Worm (Caenorhabditis elegans) whole organism, L4 larva: ENCODE measurements around the gene ZK688.11.

Experiments used
- F44E2.7 ChIP-seq: fragments of 200-800 bp; sonication (Bioruptor generic); IDR thresholded peaks from 2 replicates; pipeline ENCODE4 v2.1.2; 2022; ENCODE audit warnings: missing genetic modification characterization, missing compliant biosample characterization
- F49E8.2 ChIP-seq: sonication (generic microtip); optimal IDR thresholded peaks from 2 replicates; lab custom pipeline; 2016; ENCODE audit warnings: missing compliant biosample characterization, mild to moderate bottlenecking, missing genetic modification characterization, borderline replicate concordance
- R02D3.7 ChIP-seq: fragments of 150-350 bp; sonication (generic microtip); optimal IDR thresholded peaks from 3 replicates; lab custom pipeline; 2014; ENCODE audit warnings: missing biosample characterization, missing genetic modification characterization
- T20F7.1 ChIP-seq: fragments of 200-800 bp; sonication (Bioruptor generic); optimal IDR thresholded peaks from 2 replicates; lab custom pipeline; 2018; ENCODE audit warnings: mild to moderate bottlenecking, missing genetic modification characterization, missing compliant biosample characterization
- T26A8.4 ChIP-seq: fragments of 200-800 bp; sonication (Bioruptor generic); IDR thresholded peaks from 2 replicates; pipeline ENCODE4 v1.3.6; 2022; ENCODE audit warnings: missing genetic modification characterization, missing compliant biosample characterization
- Y48G9A.11 ChIP-seq: fragments of 200-800 bp; sonication (Bioruptor generic); IDR thresholded peaks from 2 replicates; pipeline ENCODE4 v1.3.6; 2022; ENCODE audit warnings: missing genetic modification reagents, missing genetic modification characterization, missing compliant biosample characterization
- Y75B8A.6 ChIP-seq: fragments of 200-800 bp; sonication (Bioruptor generic); IDR thresholded peaks from 2 replicates; pipeline ENCODE4 v1.3.6; 2022; ENCODE audit warnings: missing genetic modification reagents, missing genetic modification characterization, missing compliant biosample characterization
- ZK337.2 ChIP-seq: fragments of 200-800 bp; sonication (Bioruptor generic); IDR thresholded peaks from 2 replicates; pipeline ENCODE4 v1.3.6; 2022; ENCODE audit warnings: missing genetic modification reagents, missing genetic modification characterization, missing compliant biosample characterization
- aha-1 ChIP-seq: fragments of 150-350 bp; peaks from one replicate; lab custom pipeline; 2014; ENCODE audit warnings: missing biosample characterization, missing genetic modification characterization
- attf-4 ChIP-seq: sonication (generic microtip); optimal IDR thresholded peaks from 3 replicates; lab custom pipeline; 2017; ENCODE audit warnings: missing biosample characterization, missing genetic modification characterization
- ceh-28 ChIP-seq: fragments of 150-350 bp; optimal IDR thresholded peaks from 2 replicates; lab custom pipeline; 2014; ENCODE audit warnings: missing biosample characterization, missing genetic modification reagents, missing genetic modification characterization
- ceh-32 ChIP-seq: sonication (generic microtip); optimal IDR thresholded peaks from 2 replicates; lab custom pipeline; 2016; ENCODE audit warnings: mild to moderate bottlenecking, missing genetic modification characterization, missing compliant biosample characterization; ENCODE audit not compliant: poor library complexity
- ceh-82 ChIP-seq: sonication (generic microtip); optimal IDR thresholded peaks from 2 replicates; lab custom pipeline; 2017; ENCODE audit warnings: missing biosample characterization, missing genetic modification characterization
- ces-1 ChIP-seq: fragments of 150-350 bp; sonication (generic microtip); optimal IDR thresholded peaks from 4 replicates; lab custom pipeline; 2014; ENCODE audit warnings: missing biosample characterization, missing genetic modification reagents, missing genetic modification characterization
- cey-2 ChIP-seq: sonication (generic microtip); optimal IDR thresholded peaks from 3 replicates; lab custom pipeline; 2017; ENCODE audit warnings: missing genetic modification characterization, mild to moderate bottlenecking, missing compliant biosample characterization, antibody characterized with exemption, borderline replicate concordance; ENCODE audit not compliant: insufficient read depth
- ctbp-1 ChIP-seq: fragments of 200-800 bp; sonication (Bioruptor generic); IDR thresholded peaks from 2 replicates; pipeline ENCODE4 v1.3.6; 2022; ENCODE audit warnings: missing genetic modification reagents, missing genetic modification characterization, missing compliant biosample characterization
- daf-16 ChIP-seq, 3 experiments: sonication (generic microtip); optimal IDR thresholded peaks; 2 replicates each; lab custom pipeline; 2016 to 2017; ENCODE audit warnings: missing genetic modification characterization in 3 of 3, missing genetic modification reagents in 3 of 3, mild to moderate bottlenecking in 2 of 3, missing compliant biosample characterization in 2 of 3, missing biosample characterization in 1 of 3, moderate library complexity in 1 of 3
- dmd-9 ChIP-seq: fragments of 200-800 bp; sonication (Bioruptor generic); IDR thresholded peaks from 2 replicates; pipeline ENCODE4 v1.3.6; 2022; ENCODE audit warnings: missing genetic modification reagents, missing genetic modification characterization, missing compliant biosample characterization
- dve-1 ChIP-seq: sonication (generic microtip); optimal IDR thresholded peaks from 2 replicates; lab custom pipeline; 2017; ENCODE audit warnings: antibody characterized with exemption, mild to moderate bottlenecking, missing genetic modification characterization, missing compliant biosample characterization; ENCODE audit not compliant: insufficient read depth
- egl-43 ChIP-seq: fragments of 200-800 bp; sonication (Bioruptor generic); IDR thresholded peaks from 2 replicates; pipeline ENCODE4 v1.3.6; 2022; ENCODE audit warnings: missing genetic modification reagents, missing genetic modification characterization, missing compliant biosample characterization
- gei-8 ChIP-seq: fragments of 200-800 bp; sonication (Bioruptor generic); optimal IDR thresholded peaks from 2 replicates; lab custom pipeline; 2018; ENCODE audit warnings: mild to moderate bottlenecking, missing genetic modification characterization, missing compliant biosample characterization
- hif-1 ChIP-seq, 2 experiments: sonication (generic microtip); optimal IDR thresholded peaks; 2 replicates each; lab custom pipeline; 2016 to 2017; ENCODE audit warnings: missing compliant biosample characterization in 2 of 2, missing genetic modification characterization in 2 of 2, missing genetic modification reagents in 2 of 2, missing genotype in 2 of 2, mild to moderate bottlenecking in 1 of 2
- jun-1 ChIP-seq: fragments of 150-350 bp; optimal IDR thresholded peaks from 2 replicates; lab custom pipeline; 2014; ENCODE audit warnings: missing biosample characterization, missing genetic modification reagents, missing genetic modification characterization
- lin-1 ChIP-seq: fragments of 200-800 bp; sonication (Bioruptor generic); IDR thresholded peaks from 2 replicates; pipeline ENCODE4 v1.3.6; 2022; ENCODE audit warnings: missing genetic modification reagents, missing genetic modification characterization, missing compliant biosample characterization
- lin-13 ChIP-seq: fragments of 150-350 bp; optimal IDR thresholded peaks from 2 replicates; lab custom pipeline; 2014; ENCODE audit warnings: missing biosample characterization, missing genetic modification reagents, missing genetic modification characterization
- lin-15B ChIP-seq: fragments of 150-350 bp; sonication (generic microtip); optimal IDR thresholded peaks from 3 replicates; lab custom pipeline; 2014; ENCODE audit warnings: missing biosample characterization, missing genetic modification characterization
- lir-3 ChIP-seq: sonication (generic microtip); optimal IDR thresholded peaks from 2 replicates; lab custom pipeline; 2016; ENCODE audit warnings: mild to moderate bottlenecking, missing genetic modification characterization, missing compliant biosample characterization
- mdl-1 ChIP-seq, 2 experiments: fragments of 150-350 bp in 1 of 2; sonication (generic microtip) in 1 of 2; optimal IDR thresholded peaks; 2 replicates each; lab custom pipeline; 2014 to 2017; ENCODE audit warnings: missing biosample characterization in 2 of 2, missing genetic modification characterization in 2 of 2
- mes-2 ChIP-seq: sonication (generic microtip); optimal IDR thresholded peaks from 2 replicates; lab custom pipeline; 2016; ENCODE audit warnings: missing genotype, mild to moderate bottlenecking, missing genetic modification characterization, missing compliant biosample characterization; ENCODE audit not compliant: poor library complexity, severe bottlenecking
- mxl-3 ChIP-seq: fragments of 200-800 bp; sonication (Bioruptor generic); optimal IDR thresholded peaks from 2 replicates; lab custom pipeline; 2018; ENCODE audit warnings: mild to moderate bottlenecking, missing genetic modification characterization, missing compliant biosample characterization
- nhr-10 ChIP-seq: fragments of 150-350 bp; optimal IDR thresholded peaks from 2 replicates; lab custom pipeline; 2014; ENCODE audit warnings: missing biosample characterization, missing genetic modification characterization
- nhr-237 ChIP-seq: sonication (generic microtip); optimal IDR thresholded peaks from 2 replicates; lab custom pipeline; 2017; ENCODE audit warnings: missing biosample characterization, missing genetic modification characterization
- nhr-25 ChIP-seq: sonication (generic microtip); optimal IDR thresholded peaks from 2 replicates; lab custom pipeline; 2017; ENCODE audit warnings: missing genetic modification characterization, mild to moderate bottlenecking, missing compliant biosample characterization, antibody characterized with exemption, moderate library complexity, borderline replicate concordance; ENCODE audit not compliant: insufficient read depth
- nhr-28 ChIP-seq: fragments of 150-350 bp; optimal IDR thresholded peaks from 2 replicates; lab custom pipeline; 2014; ENCODE audit warnings: missing biosample characterization, missing genetic modification characterization
- nhr-41 ChIP-seq: fragments of 200-800 bp; sonication (Bioruptor generic); IDR thresholded peaks from 2 replicates; pipeline ENCODE4 v1.3.6; 2022; ENCODE audit warnings: missing genetic modification reagents, missing genetic modification characterization, missing compliant biosample characterization
- nhr-42 ChIP-seq: fragments of 200-800 bp; sonication (Bioruptor generic); IDR thresholded peaks from 2 replicates; pipeline ENCODE4 v1.3.6; 2022; ENCODE audit warnings: missing genetic modification characterization, missing compliant biosample characterization
- nhr-77 ChIP-seq: fragments of 150-350 bp; optimal IDR thresholded peaks from 2 replicates; lab custom pipeline; 2014; ENCODE audit warnings: missing biosample characterization, missing genetic modification characterization
- pqm-1 ChIP-seq: sonication (generic microtip); optimal IDR thresholded peaks from 2 replicates; lab custom pipeline; 2017; ENCODE audit warnings: missing biosample characterization, missing genetic modification characterization
- rbr-2 ChIP-seq: sonication (generic microtip); optimal IDR thresholded peaks from 2 replicates; lab custom pipeline; 2016; ENCODE audit warnings: missing genotype, missing genetic modification characterization, missing compliant biosample characterization
- saeg-2 ChIP-seq: fragments of 200-800 bp; sonication (Bioruptor generic); IDR thresholded peaks from 2 replicates; pipeline ENCODE4 v1.3.6; 2022; ENCODE audit warnings: missing genetic modification reagents, missing genetic modification characterization, missing compliant biosample characterization
- sdz-12 ChIP-seq: fragments of 200-800 bp; sonication (Bioruptor generic); optimal IDR thresholded peaks from 2 replicates; lab custom pipeline; 2018; ENCODE audit warnings: mild to moderate bottlenecking, missing genetic modification characterization, missing compliant biosample characterization
- set-16 ChIP-seq: fragments of 200-800 bp; sonication (Bioruptor generic); IDR thresholded peaks from 2 replicates; pipeline ENCODE4 v1.3.6; 2022; ENCODE audit warnings: missing genetic modification reagents, missing genetic modification characterization, missing compliant biosample characterization
- snpc-4 ChIP-seq: fragments of 150-350 bp; optimal IDR thresholded peaks from 2 replicates; lab custom pipeline; 2014; ENCODE audit warnings: missing biosample characterization, missing genetic modification characterization
- spr-1 ChIP-seq: sonication (generic microtip); optimal IDR thresholded peaks from 2 replicates; lab custom pipeline; 2016; ENCODE audit warnings: mild to moderate bottlenecking, missing genetic modification characterization, missing compliant biosample characterization
- spr-3 ChIP-seq: fragments of 200-800 bp; sonication (Bioruptor generic); optimal IDR thresholded peaks from 2 replicates; lab custom pipeline; 2018; ENCODE audit warnings: mild to moderate bottlenecking, missing genetic modification characterization, missing compliant biosample characterization
- unc-130 ChIP-seq: sonication (generic microtip); optimal IDR thresholded peaks from 2 replicates; lab custom pipeline; 2016; ENCODE audit warnings: missing genetic modification reagents, missing genetic modification characterization, missing compliant biosample characterization
- unc-62 ChIP-seq, 3 experiments: fragments of 150-350 bp in 1 of 3; sonication (generic microtip); optimal IDR thresholded peaks in 2 of 3; peaks in 1 of 3; 1 replicate in 1 of 3; 2 replicates in 2 of 3; lab custom pipeline; 2014 to 2017; ENCODE audit warnings: missing biosample characterization in 3 of 3, missing genetic modification characterization in 3 of 3, missing genetic modification reagents in 3 of 3, missing genotype in 1 of 3
- ztf-11 ChIP-seq: fragments of 150-350 bp; optimal IDR thresholded peaks from 2 replicates; lab custom pipeline; 2014; ENCODE audit warnings: missing biosample characterization, missing genetic modification characterization

ZK688.11 gene

ce11 chrIII:7891573-7892306, 7.0 kb upstream of the ZK688.11 start, which contains the start of the genes ZK688.5 and fahd-1 (continued):
- TF ChIP-seq daf-16 (GFP tag; optimal IDR thresholded peaks at IDR 0.05; lab: Kevin White, UChicago) (no peak), daf-16 (tag; optimal IDR thresholded peaks at IDR 0.05; lab: Kevin White, UChicago) (peak; percentile 58), hif-1 (tag; optimal IDR thresholded peaks at IDR 0.05; lab: Kevin White, UChicago) (peak in 1 of 2 experiments; percentile 68), snpc-4 (tag; lab: Kevin White, UChicago) (no peak), lin-1 (GFP tag; lab: Robert Waterston, UW) (peak; percentile 69), cey-2 (tag; lab: Kevin White, UChicago) (no peak), R02D3.7 (tag; lab: Kevin White, UChicago) (no peak), F44E2.7 (GFP tag; lab: Robert Waterston, UW) (no peak), sdz-12 (no peak), spr-3 (GFP tag; lab: Kevin White, UChicago) (no peak), lin-13 (no peak), nhr-42 (no peak), spr-1 (tag; lab: Kevin White, UChicago) (peak; percentile 22), dve-1 (peak; percentile 75), nhr-237 (no peak), nhr-41 (GFP tag; lab: Robert Waterston, UW) (no peak), mxl-3 (GFP tag; lab: Kevin White, UChicago) (peak; percentile 98), Y48G9A.11 (no peak), ceh-32 (tag; lab: Kevin White, UChicago) (no peak), lin-15B (tag; lab: Kevin White, UChicago) (no peak), jun-1 (tag; lab: Kevin White, UChicago) (no peak), ZK337.2 (no peak), attf-4 (tag; lab: Kevin White, UChicago) (no peak), ceh-28 (no peak), Y75B8A.6 (GFP tag; lab: Robert Waterston, UW) (no peak), saeg-2 (GFP tag; lab: Robert Waterston, UW) (no peak), pqm-1 (peak; percentile 48), gei-8 (GFP tag; lab: Kevin White, UChicago) (no peak), unc-130 (GFP tag; lab: Kevin White, UChicago) (no peak), dmd-9 (GFP tag; lab: Robert Waterston, UW) (no peak), nhr-28 (peak; percentile 72), ctbp-1 (GFP tag; lab: Robert Waterston, UW) (peak; percentile 57), set-16 (GFP tag; lab: Robert Waterston, UW) (no peak; the same call in 1 of the 2 replicates), T26A8.4 (GFP tag; lab: Robert Waterston, UW) (peak; percentile 18; the same call in 1 of the 2 replicates), mes-2 (tag; lab: Kevin White, UChicago) (peak; percentile 72), nhr-25 (tag; lab: Kevin White, UChicago) (peak; percentile 85), egl-43 (GFP tag; lab: Robert Waterston, UW) (no peak), nhr-10 (peak; percentile 45), nhr-77 (tag; lab: Kevin White, UChicago) (no peak), aha-1 (tag; lab: Kevin White, UChicago) (peak; percentile 65), ceh-82 (tag; lab: Kevin White, UChicago) (no peak), lir-3 (no peak), rbr-2 (tag; lab: Kevin White, UChicago) (peak; percentile 78), ces-1 (GFP tag; lab: Kevin White, UChicago) (no peak), F49E8.2 (tag; lab: Kevin White, UChicago) (no peak), unc-62 (GFP tag; optimal IDR thresholded peaks at IDR 0.05 in 1 of 2; lab: Kevin White, UChicago) (no peak), unc-62 (tag; optimal IDR thresholded peaks at IDR 0.05; lab: Kevin White, UChicago) (no peak), mdl-1 (tag; optimal IDR thresholded peaks at IDR 0.05; lab: Kevin White, UChicago) (peak; percentile 68 to 94), ztf-11 (tag; lab: Kevin White, UChicago) (no peak), T20F7.1 (GFP tag; lab: Kevin White, UChicago) (peak; percentile 40)
